Fruit fly (Drosophila melanogaster): ENCODE data around the gene mid.

Gene mid

dm6 chr2L:5445488-5446171 lies 15.8 kb upstream of the mid start (continued):
- no peak for TF ChIP-seq ara (GFP tag; IDR thresholded peaks at IDR 0.05)
- peak; percentile 56; the same call in 1 of the 2 replicates for TF ChIP-seq seq (GFP tag; IDR thresholded peaks at IDR 0.05)
- TF ChIP-seq Ptx1 (GFP tag; IDR thresholded peaks at IDR 0.05), result 0 out of 2 replicates have a peak, but pooled peaks have one; percentile 22
- no peak for TF ChIP-seq CG6175 (GFP tag; IDR thresholded peaks at IDR 0.05)
- TF ChIP-seq H15 (GFP tag; IDR thresholded peaks at IDR 0.05), result peak; percentile 66; the same call in 2 of the 3 replicates
- peak; percentile 74 for TF ChIP-seq CG11504 (tag; optimal IDR thresholded peaks at IDR 0.05)
- TF ChIP-seq az2 (GFP tag; optimal IDR thresholded peaks at IDR 0.05), result peak; percentile 14
- TF ChIP-seq CG4854 (GFP tag; optimal IDR thresholded peaks at IDR 0.05), result no peak
- TF ChIP-seq CG12391 (tag; optimal IDR thresholded peaks at IDR 0.05), result peak; percentile 58
- TF ChIP-seq tgo (GFP tag; IDR thresholded peaks at IDR 0.05), result 0 out of 3 replicates have a peak, but pooled peaks have one; percentile 26
- peak; percentile 69 for TF ChIP-seq nmo (GFP tag; optimal IDR thresholded peaks at IDR 0.05)
- peak; percentile 68 for TF ChIP-seq CG15601 (tag; optimal IDR thresholded peaks at IDR 0.05)
- TF ChIP-seq lov (optimal IDR thresholded peaks at IDR 0.05), result no peak
- 0 out of 3 replicates have a peak, but pooled peaks have one; percentile 28 for TF ChIP-seq lov (GFP tag; IDR thresholded peaks at IDR 0.05)
- TF ChIP-seq CG8388 (GFP tag; optimal IDR thresholded peaks at IDR 0.05), result peak; percentile 16
- TF ChIP-seq cato (GFP tag; optimal IDR thresholded peaks at IDR 0.05; ENCODE audit: borderline replicate concordance), result no peak
- no peak for TF ChIP-seq tx (GFP tag; optimal IDR thresholded peaks at IDR 0.05)
- TF ChIP-seq twi (tag; optimal IDR thresholded peaks at IDR 0.05), result peak; percentile 16
- peak; percentile 50 for TF ChIP-seq CG7839 (tag; optimal IDR thresholded peaks at IDR 0.05)
- TF ChIP-seq D (optimal IDR thresholded peaks at IDR 0.05), result no peak
- peak; percentile 41 for TF ChIP-seq D (GFP tag; optimal IDR thresholded peaks at IDR 0.05)
- peak; percentile 49 for TF ChIP-seq Hey (tag; optimal IDR thresholded peaks at IDR 0.05)
- TF ChIP-seq CG17359 (tag; optimal IDR thresholded peaks at IDR 0.05), result peak; percentile 25
- TF ChIP-seq CG10209 (GFP tag; optimal IDR thresholded peaks at IDR 0.05), result peak; percentile 17
- TF ChIP-seq CG12299 (tag; optimal IDR thresholded peaks at IDR 0.05), result no peak
- TF ChIP-seq CG4360 (GFP tag; IDR thresholded peaks at IDR 0.05), result 0 out of 2 replicates have a peak, but pooled peaks have one; percentile 45
- no peak for TF ChIP-seq HLH54F (GFP tag; optimal IDR thresholded peaks at IDR 0.05)
- TF ChIP-seq CG14710 (tag; optimal IDR thresholded peaks at IDR 0.05), result peak; percentile 72
- TF ChIP-seq CG10979 (tag; optimal IDR thresholded peaks at IDR 0.05), result peak; percentile 72
- TF ChIP-seq dmrt11E (tag; optimal IDR thresholded peaks at IDR 0.05), result peak; percentile 77
- peak; percentile 25 for TF ChIP-seq CG13424 (tag; optimal IDR thresholded peaks at IDR 0.05)
- TF ChIP-seq PHDP (tag; optimal IDR thresholded peaks at IDR 0.05), result peak; percentile 11
- peak; percentile 31 for TF ChIP-seq unpg (GFP tag; optimal IDR thresholded peaks at IDR 0.05)
- TF ChIP-seq CG18011 (GFP tag; optimal IDR thresholded peaks at IDR 0.05), result no peak
- no peak for TF ChIP-seq z (GFP tag; IDR thresholded peaks at IDR 0.05)
- TF ChIP-seq Sox102F (GFP tag; optimal IDR thresholded peaks at IDR 0.05), result peak; percentile 55
- peak in 1 of 3 experiments; percentile 64 for TF ChIP-seq lola (GFP tag; optimal IDR thresholded peaks at IDR 0.05)
- TF ChIP-seq Hr51 (GFP tag; optimal IDR thresholded peaks at IDR 0.05), result peak in 1 of 2 experiments; percentile 39
- TF ChIP-seq zf30C (GFP tag; optimal IDR thresholded peaks at IDR 0.05), result peak; percentile 27
- TF ChIP-seq CG8944 (GFP tag; optimal IDR thresholded peaks at IDR 0.05), result no peak
- TF ChIP-seq bigmax (GFP tag; optimal IDR thresholded peaks at IDR 0.05), result no peak
- no peak for TF ChIP-seq pros (GFP tag; optimal IDR thresholded peaks at IDR 0.05)
- peak; percentile 68 for TF ChIP-seq Sox100B (GFP tag; optimal IDR thresholded peaks at IDR 0.05)
- TF ChIP-seq Bgb (GFP tag; IDR thresholded peaks at IDR 0.05; ENCODE audit: partially characterized antibody), result no peak
- peak; percentile 62 for TF ChIP-seq nerfin-1 (tag; optimal IDR thresholded peaks at IDR 0.05)
- TF ChIP-seq CG10654 (GFP tag; optimal IDR thresholded peaks at IDR 0.05), result no peak
- TF ChIP-seq pb (GFP tag; optimal IDR thresholded peaks at IDR 0.05), result no peak
- no peak for TF ChIP-seq CG30431 (GFP tag; optimal IDR thresholded peaks at IDR 0.05)

Data from whole organism, embryonic.